Worm (Caenorhabditis elegans): ENCODE measurements around the gene mrps-16.

mrps-16 gene

DNA sequence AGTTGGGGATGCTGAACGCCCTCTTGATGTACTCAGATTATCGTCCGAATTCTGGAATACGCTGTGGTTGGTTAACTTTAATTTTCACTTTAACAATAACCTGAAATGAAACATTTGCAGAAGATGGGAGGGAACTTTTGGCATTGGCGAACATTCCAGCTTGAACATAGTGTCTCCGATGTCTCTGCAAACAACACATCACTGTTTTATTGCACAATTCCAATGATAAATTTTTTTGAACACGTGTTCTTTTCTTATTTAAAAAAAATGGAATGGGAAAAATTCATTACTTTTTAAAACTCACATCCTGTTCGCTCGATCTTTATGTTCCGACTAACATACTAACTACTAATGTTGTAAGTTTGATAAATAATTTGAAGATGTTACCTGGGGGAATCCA is 26.3 kb downstream of the mrps-16 start, which contains the start of gene fzy-1:
TSS of gene fzy-1 (plus strand) at position 301 of the 400 bp plus-strand sequence.
- TF ChIP-seq klf-2 (GFP tag; conservative IDR thresholded peaks at IDR 0.05) = no peak
- no peak for TF ChIP-seq T22C8.4 (GFP tag; IDR thresholded peaks at IDR 0.05)
- no peak for TF ChIP-seq med-1 (GFP tag; optimal IDR thresholded peaks at IDR 0.05; ENCODE audit: insufficient read depth)
- TF ChIP-seq flt-1 (GFP tag; IDR thresholded peaks at IDR 0.05) = no peak
- TF ChIP-seq ref-1 (GFP tag; conservative IDR thresholded peaks at IDR 0.05) = no peak

- TF ChIP-seq T22C8.4 (GFP tag; IDR thresholded peaks at IDR 0.05) = no peak
- no peak for TF ChIP-seq ztf-23 (GFP tag; IDR thresholded peaks at IDR 0.05)
- no peak for TF ChIP-seq ztf-29 (GFP tag; IDR thresholded peaks at IDR 0.05)
- TF ChIP-seq ref-1 (GFP tag; conservative IDR thresholded peaks at IDR 0.05) = no peak
- TF ChIP-seq cog-1 (tag; optimal IDR thresholded peaks at IDR 0.05) = no peak
- no peak for TF ChIP-seq tab-1 (GFP tag; IDR thresholded peaks at IDR 0.05)
- no peak for TF ChIP-seq klf-2 (GFP tag; conservative IDR thresholded peaks at IDR 0.05)
- no peak for TF ChIP-seq flt-1 (GFP tag; IDR thresholded peaks at IDR 0.05)
- no peak for TF ChIP-seq med-1 (GFP tag; optimal IDR thresholded peaks at IDR 0.05; ENCODE audit: insufficient read depth)
Observed at ce11 chrII:5500986-5501657, 26.9 kb downstream of the mrps-16 start, which contains the start of gene F12A10.8. Gene F12A10.8, minus strand, starts transcription at chrII:5501064.

ce11 chrII:5503760-5504159 is 29.6 kb downstream of the mrps-16 start, which contains the start of gene cyp-44A1:
Gene cyp-44A1, plus strand, starts transcription at chrII:5504044.
- no peak for TF ChIP-seq med-1 (GFP tag; optimal IDR thresholded peaks at IDR 0.05; ENCODE audit: insufficient read depth)
- TF ChIP-seq flt-1 (GFP tag; IDR thresholded peaks at IDR 0.05) = no peak
- no peak for TF ChIP-seq ztf-29 (GFP tag; IDR thresholded peaks at IDR 0.05)
- TF ChIP-seq klf-2 (GFP tag; conservative IDR thresholded peaks at IDR 0.05) = no peak
- TF ChIP-seq ref-1 (GFP tag; conservative IDR thresholded peaks at IDR 0.05) = no peak
- no peak for TF ChIP-seq tab-1 (GFP tag; IDR thresholded peaks at IDR 0.05)
- no peak for TF ChIP-seq ztf-23 (GFP tag; IDR thresholded peaks at IDR 0.05)
- TF ChIP-seq cog-1 (tag; optimal IDR thresholded peaks at IDR 0.05) = no peak
- no peak for TF ChIP-seq T22C8.4 (GFP tag; IDR thresholded peaks at IDR 0.05)

DNA sequence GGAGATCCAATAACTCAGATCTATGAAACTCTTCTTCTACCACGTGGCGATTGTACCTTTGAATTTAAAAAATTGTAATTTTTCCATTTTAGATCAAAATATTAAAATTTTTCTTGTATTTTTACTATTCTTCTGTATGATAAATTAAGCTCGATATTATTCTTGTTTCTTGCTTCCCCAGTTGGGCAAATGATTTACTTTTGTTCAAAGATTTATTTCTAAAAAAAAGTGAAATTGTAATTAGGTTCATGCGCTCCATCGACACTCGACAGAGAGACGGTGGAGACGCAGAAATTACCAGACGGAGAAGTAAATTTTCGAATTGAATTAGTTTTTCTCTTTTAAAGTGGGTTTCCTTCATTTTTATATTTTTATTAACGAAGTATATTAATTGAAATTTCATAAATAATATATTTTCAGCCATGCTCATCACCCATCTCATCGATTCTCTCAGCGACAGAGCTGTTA is 31.7 kb downstream of the mrps-16 start, which contains the start of gene npp-24:
TSS of gene npp-24 (plus strand) at position 51 of the 468 bp plus-strand sequence.
- TF ChIP-seq tab-1 (GFP tag; IDR thresholded peaks at IDR 0.05) = no peak
- no peak for TF ChIP-seq klf-2 (GFP tag; conservative IDR thresholded peaks at IDR 0.05)
- no peak for TF ChIP-seq cog-1 (tag; optimal IDR thresholded peaks at IDR 0.05)
- TF ChIP-seq ref-1 (GFP tag; conservative IDR thresholded peaks at IDR 0.05) = no peak
- no peak for TF ChIP-seq T22C8.4 (GFP tag; IDR thresholded peaks at IDR 0.05)
- TF ChIP-seq ztf-29 (GFP tag; IDR thresholded peaks at IDR 0.05) = no peak
- TF ChIP-seq flt-1 (GFP tag; IDR thresholded peaks at IDR 0.05) = no peak

DNA sequence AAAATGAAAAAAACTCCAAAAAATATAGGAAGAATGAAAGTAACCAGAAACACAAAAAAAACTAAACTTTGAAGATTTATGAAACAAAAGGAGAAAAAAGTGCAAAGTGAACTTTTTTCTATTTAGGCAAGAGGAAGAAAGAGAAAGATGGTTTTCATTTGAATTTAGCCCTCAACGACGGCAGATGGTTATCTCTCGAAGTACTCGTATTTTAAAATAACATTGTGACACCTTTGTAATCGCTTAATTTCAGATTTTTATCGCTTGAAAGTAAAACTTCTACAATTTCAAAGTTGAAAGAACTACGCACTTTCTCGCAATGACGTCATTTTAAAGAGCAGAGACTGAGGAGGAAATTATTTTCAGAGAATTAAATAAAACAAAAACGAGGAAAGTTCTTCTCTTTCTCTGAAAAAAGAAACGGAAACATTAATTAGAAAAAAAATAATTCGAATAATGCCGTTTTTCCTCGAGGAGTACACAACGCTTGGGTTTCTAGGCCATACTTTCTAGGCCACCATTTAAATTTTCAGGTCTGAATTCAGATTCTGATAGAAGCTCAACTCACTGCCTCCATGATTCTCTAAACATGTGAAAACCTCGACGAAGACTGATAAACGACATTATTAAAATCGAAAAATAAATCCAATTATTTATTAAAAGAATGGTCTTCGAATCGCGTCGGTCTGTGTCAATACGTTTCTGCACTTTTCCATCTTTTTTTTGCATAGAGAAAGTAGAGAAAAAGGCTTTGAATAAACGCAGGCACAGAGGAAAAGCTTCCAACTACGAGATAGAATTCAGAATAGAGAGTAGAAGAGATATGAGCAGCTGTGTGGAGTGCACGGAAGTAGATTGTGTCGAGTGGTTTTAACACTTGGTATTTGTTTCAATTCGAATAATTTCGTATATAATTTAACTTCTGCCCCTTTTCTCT is 37.5 kb downstream of the mrps-16 start:
- TF ChIP-seq cog-1 (tag; optimal IDR thresholded peaks at IDR 0.05) = peak; percentile 44
- no peak for TF ChIP-seq ztf-29 (GFP tag; IDR thresholded peaks at IDR 0.05)

DNA sequence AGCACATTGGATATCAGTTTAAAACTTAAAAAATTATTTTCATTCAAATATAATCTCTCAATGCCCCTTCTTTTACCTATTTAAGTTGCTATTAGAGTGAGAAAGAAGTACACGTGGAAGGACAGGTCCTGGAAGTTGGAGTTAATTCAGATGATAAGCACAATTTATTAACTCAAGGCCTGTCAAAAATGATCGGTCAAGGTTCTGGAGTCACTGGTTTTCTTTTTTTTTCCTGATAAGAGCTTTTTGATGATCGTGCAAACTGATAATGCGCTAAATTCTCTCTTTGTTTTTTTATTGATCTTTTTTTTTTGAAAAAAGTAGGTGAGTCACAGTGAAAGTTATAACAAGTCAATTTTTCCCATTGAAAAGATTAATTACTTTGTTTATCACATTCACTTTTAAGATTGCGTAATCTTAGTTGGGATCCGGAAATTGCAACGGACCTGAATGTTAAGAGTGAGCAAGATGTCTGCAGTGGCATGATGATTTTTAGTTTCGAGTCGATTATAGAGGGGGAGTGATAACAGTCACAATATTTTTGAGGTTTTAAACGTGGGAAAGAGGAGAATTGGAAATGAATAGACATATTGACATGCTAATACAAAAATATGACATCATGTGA is 38.4 kb downstream of the mrps-16 start:
- no peak for TF ChIP-seq flt-1 (GFP tag; IDR thresholded peaks at IDR 0.05)
- no peak for TF ChIP-seq tab-1 (GFP tag; IDR thresholded peaks at IDR 0.05)
- no peak for TF ChIP-seq ref-1 (GFP tag; conservative IDR thresholded peaks at IDR 0.05)
- no peak for TF ChIP-seq cog-1 (tag; optimal IDR thresholded peaks at IDR 0.05)
- no peak for TF ChIP-seq T22C8.4 (GFP tag; IDR thresholded peaks at IDR 0.05)
- no peak for TF ChIP-seq ztf-23 (GFP tag; IDR thresholded peaks at IDR 0.05)
- no peak for TF ChIP-seq klf-2 (GFP tag; conservative IDR thresholded peaks at IDR 0.05)
- no peak for TF ChIP-seq med-1 (GFP tag; optimal IDR thresholded peaks at IDR 0.05; ENCODE audit: insufficient read depth)
- TF ChIP-seq ztf-29 (GFP tag; IDR thresholded peaks at IDR 0.05) = no peak

ce11 chrII:5514846-5515245 is 40.7 kb downstream of the mrps-16 start, which contains the start of gene sahd-1:
Gene sahd-1, minus strand, starts transcription at chrII:5514945.
- TF ChIP-seq cog-1 (tag; optimal IDR thresholded peaks at IDR 0.05) (no peak), ztf-23 (GFP tag; IDR thresholded peaks at IDR 0.05) (no peak), T22C8.4 (GFP tag; IDR thresholded peaks at IDR 0.05) (no peak), ztf-29 (GFP tag; IDR thresholded peaks at IDR 0.05) (no peak), tab-1 (GFP tag; IDR thresholded peaks at IDR 0.05) (no peak), klf-2 (GFP tag; conservative IDR thresholded peaks at IDR 0.05) (no peak), med-1 (GFP tag; optimal IDR thresholded peaks at IDR 0.05; ENCODE audit: insufficient read depth) (no peak), flt-1 (GFP tag; IDR thresholded peaks at IDR 0.05) (no peak), ref-1 (GFP tag; conservative IDR thresholded peaks at IDR 0.05) (no peak)

- TF ChIP-seq tab-1 (GFP tag; IDR thresholded peaks at IDR 0.05) (no peak), klf-2 (GFP tag; conservative IDR thresholded peaks at IDR 0.05) (no peak), T22C8.4 (GFP tag; IDR thresholded peaks at IDR 0.05) (no peak), med-1 (GFP tag; optimal IDR thresholded peaks at IDR 0.05; ENCODE audit: insufficient read depth) (no peak), flt-1 (GFP tag; IDR thresholded peaks at IDR 0.05) (no peak), ztf-23 (GFP tag; IDR thresholded peaks at IDR 0.05) (no peak), ztf-29 (GFP tag; IDR thresholded peaks at IDR 0.05) (no peak)
Observed at ce11 chrII:5515542-5515941, 41.4 kb downstream of the mrps-16 start, which contains the start of gene ZK177.3. Gene ZK177.3, plus strand, starts transcription at chrII:5515842.

- TF ChIP-seq ztf-29 (GFP tag; IDR thresholded peaks at IDR 0.05) (no peak), T22C8.4 (GFP tag; IDR thresholded peaks at IDR 0.05) (no peak), klf-2 (GFP tag; conservative IDR thresholded peaks at IDR 0.05) (no peak), flt-1 (GFP tag; IDR thresholded peaks at IDR 0.05) (no peak), ref-1 (GFP tag; conservative IDR thresholded peaks at IDR 0.05) (no peak), ztf-23 (GFP tag; IDR thresholded peaks at IDR 0.05) (no peak), med-1 (GFP tag; optimal IDR thresholded peaks at IDR 0.05; ENCODE audit: insufficient read depth) (no peak), tab-1 (GFP tag; IDR thresholded peaks at IDR 0.05) (no peak), cog-1 (tag; optimal IDR thresholded peaks at IDR 0.05) (no peak)
Observed at ce11 chrII:5517643-5518042, 43.5 kb downstream of the mrps-16 start, which contains the start of gene ZK177.9. Gene ZK177.9, minus strand, starts transcription at chrII:5517743.
